Fruit fly (Drosophila melanogaster): ENCODE data around the gene oaf.

DNA sequence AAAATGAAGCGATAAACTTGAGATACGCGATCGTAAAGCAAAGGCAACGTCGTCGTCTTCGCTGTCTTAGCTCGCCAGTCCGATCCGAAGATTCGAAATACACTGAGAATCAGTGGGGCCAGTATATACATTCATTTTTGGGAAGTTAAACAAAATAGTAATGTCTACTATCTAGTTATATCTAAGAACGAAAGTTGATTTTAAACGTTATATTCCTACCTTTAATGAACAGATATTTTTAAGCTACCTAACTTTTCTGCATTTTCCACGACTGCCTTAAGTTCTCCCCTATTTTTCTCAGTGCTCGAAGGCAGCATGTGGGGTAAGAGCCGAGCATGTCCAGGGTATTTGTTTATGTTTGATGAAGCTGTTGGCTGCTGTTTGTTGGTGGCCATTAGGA lies 5.9 kb upstream of the oaf start:
- no peak for TF ChIP-seq Dref (GFP tag; IDR thresholded peaks at IDR 0.05)
- no peak for TF ChIP-seq seq (GFP tag; IDR thresholded peaks at IDR 0.05)
- TF ChIP-seq CG17385 (GFP tag; optimal IDR thresholded peaks at IDR 0.05): no peak
- TF ChIP-seq fd3F (GFP tag; optimal IDR thresholded peaks at IDR 0.05): no peak
- no peak for TF ChIP-seq MTF-1 (GFP tag; optimal IDR thresholded peaks at IDR 0.05; ENCODE audit: borderline replicate concordance)
- TF ChIP-seq h (optimal IDR thresholded peaks at IDR 0.05): no peak
- no peak for TF ChIP-seq br (optimal IDR thresholded peaks at IDR 0.05)
- TF ChIP-seq CG6854 (GFP tag; optimal IDR thresholded peaks at IDR 0.05): no peak
- TF ChIP-seq CG8944 (GFP tag; optimal IDR thresholded peaks at IDR 0.05): no peak
- no peak for TF ChIP-seq tx (GFP tag; optimal IDR thresholded peaks at IDR 0.05)
- TF ChIP-seq CTCF (GFP tag; optimal IDR thresholded peaks at IDR 0.05): no peak
